Worm (Caenorhabditis elegans) whole organism, late embryonic: ENCODE measurements around the gene fbxa-51.

Experiments
- C38D4.7 ChIP-seq: fragments of 200-800 bp; sonication (Bioruptor generic); optimal IDR thresholded peaks from 2 replicates; lab custom pipeline; 2018; ENCODE audit warnings: mild to moderate bottlenecking, missing genetic modification characterization, moderate library complexity, missing compliant biosample characterization
- ama-1 ChIP-seq: fragments of 150-350 bp; optimal IDR thresholded peaks from 2 replicates; lab custom pipeline; 2014
- ceh-19 ChIP-seq: fragments of 200-800 bp; sonication (Bioruptor generic); optimal IDR thresholded peaks from 2 replicates; lab custom pipeline; 2018; ENCODE audit warnings: mild to moderate bottlenecking, missing genetic modification characterization, missing compliant biosample characterization
- ceh-24 ChIP-seq: sonication (generic microtip); optimal IDR thresholded peaks from 2 replicates; lab custom pipeline; 2016; ENCODE audit warnings: mild to moderate bottlenecking, missing genetic modification characterization, missing compliant biosample characterization
- ceh-9 ChIP-seq: sonication (generic microtip); optimal IDR thresholded peaks from 2 replicates; lab custom pipeline; 2016; ENCODE audit warnings: mild to moderate bottlenecking, missing genetic modification characterization, inconsistent platforms, missing compliant biosample characterization
- fax-1 ChIP-seq: sonication (generic microtip); optimal IDR thresholded peaks from 2 replicates; lab custom pipeline; 2016; ENCODE audit warnings: missing genotype, missing genetic modification characterization, missing compliant biosample characterization
- fkh-10 ChIP-seq: fragments of 150-350 bp; optimal IDR thresholded peaks from 2 replicates; lab custom pipeline; 2014; ENCODE audit warnings: missing biosample characterization, missing genetic modification reagents, missing genetic modification characterization
- nhr-11 ChIP-seq: fragments of 150-350 bp; optimal IDR thresholded peaks from 2 replicates; lab custom pipeline; 2014; ENCODE audit warnings: missing biosample characterization, missing genetic modification characterization
- pha-4 ChIP-seq: fragments of 150-350 bp; optimal IDR thresholded peaks from 2 replicates; lab custom pipeline; 2018; ENCODE audit warnings: missing biosample characterization, missing genetic modification reagents, missing genetic modification characterization
- pqm-1 ChIP-seq: sonication (generic microtip); optimal IDR thresholded peaks from 2 replicates; lab custom pipeline; 2016; ENCODE audit warnings: missing genetic modification characterization, missing compliant biosample characterization
- pros-1 ChIP-seq: fragments of 150-350 bp; optimal IDR thresholded peaks from 2 replicates; lab custom pipeline; 2014; ENCODE audit warnings: missing biosample characterization, missing genetic modification reagents, missing genetic modification characterization
- unc-42 ChIP-seq: sonication (generic microtip); optimal IDR thresholded peaks from 2 replicates; lab custom pipeline; 2016; ENCODE audit warnings: missing genotype, missing genetic modification characterization, missing compliant biosample characterization

- TF ChIP-seq fkh-10 (GFP tag; lab: Kevin White, UChicago) (no peak), pros-1 (tag; lab: Kevin White, UChicago) (no peak), ceh-9 (tag; lab: Kevin White, UChicago) (no peak), pqm-1 (tag; lab: Kevin White, UChicago) (no peak), C38D4.7 (GFP tag; lab: Kevin White, UChicago) (no peak), unc-42 (tag; lab: Kevin White, UChicago) (no peak), ama-1 (lab: Kevin White, UChicago) (no peak), pha-4 (tag; lab: Kevin White, UChicago) (no peak), fax-1 (tag; lab: Kevin White, UChicago) (no peak), nhr-11 (no peak), ceh-19 (no peak), ceh-24 (no peak)
Observed at ce11 chrIII:970928-971327, 8.9 kb downstream of the fbxa-51 start.
